Worm (Caenorhabditis elegans) whole organism, L2 larva: Measurements from ENCODE around the gene T26G10.4.
"Not testable (repeated sequence)": the region's sequence is repeated elsewhere in the genome, so short reads cannot be mapped to it uniquely, and the experiment has no call there.

Experiments used
- C34F6.9 ChIP-seq: fragments of 150-350 bp; optimal IDR thresholded peaks from 2 replicates; lab custom pipeline; 2014; ENCODE audit warnings: missing biosample characterization, missing genetic modification characterization
- F13H6.1 ChIP-seq: sonication (generic microtip); optimal IDR thresholded peaks from 2 replicates; lab custom pipeline; 2016; ENCODE audit warnings: missing genetic modification characterization, missing compliant biosample characterization
- R02D3.7 ChIP-seq: fragments of 150-350 bp; optimal IDR thresholded peaks from 2 replicates; lab custom pipeline; 2014; ENCODE audit warnings: missing biosample characterization, missing genetic modification characterization
- aly-2 ChIP-seq: fragments of 150-350 bp; optimal IDR thresholded peaks from 2 replicates; lab custom pipeline; 2014; ENCODE audit warnings: missing biosample characterization, missing genetic modification characterization
- ama-1 ChIP-seq: fragments of 150-350 bp; optimal IDR thresholded peaks from 2 replicates; lab custom pipeline; 2018; ENCODE audit warnings: inconsistent platforms
- blmp-1 ChIP-seq: sonication (generic microtip); optimal IDR thresholded peaks from 2 replicates; lab custom pipeline; 2017; ENCODE audit warnings: missing genetic modification characterization, mild to moderate bottlenecking, missing compliant biosample characterization, antibody characterized with exemption, moderate library complexity; ENCODE audit not compliant: insufficient read depth
- ceh-16 ChIP-seq: fragments of 150-350 bp; optimal IDR thresholded peaks from 2 replicates; lab custom pipeline; 2014; ENCODE audit warnings: missing biosample characterization, missing genetic modification characterization
- ceh-82 ChIP-seq: fragments of 150-350 bp; optimal IDR thresholded peaks from 2 replicates; lab custom pipeline; 2014; ENCODE audit warnings: missing biosample characterization, missing genetic modification characterization
- crh-2 ChIP-seq: sonication (generic microtip); optimal IDR thresholded peaks from 2 replicates; lab custom pipeline; 2017; ENCODE audit warnings: missing biosample characterization, missing genetic modification characterization
- dmd-4 ChIP-seq: sonication (generic microtip); optimal IDR thresholded peaks from 2 replicates; lab custom pipeline; 2017; ENCODE audit warnings: missing biosample characterization, missing genetic modification characterization
- egl-27 ChIP-seq: sonication (generic microtip); optimal IDR thresholded peaks from 3 replicates; lab custom pipeline; 2017; ENCODE audit warnings: missing biosample characterization, missing genetic modification reagents, missing genetic modification characterization
- elt-1 ChIP-seq: fragments of 150-350 bp; optimal IDR thresholded peaks from 2 replicates; lab custom pipeline; 2014; ENCODE audit warnings: missing biosample characterization, missing genetic modification characterization
- gmeb-1 ChIP-seq: fragments of 150-350 bp; optimal IDR thresholded peaks from 2 replicates; lab custom pipeline; 2014; ENCODE audit warnings: missing biosample characterization, missing genetic modification characterization
- lin-11 ChIP-seq: fragments of 150-350 bp; sonication (generic microtip); optimal IDR thresholded peaks from 2 replicates; lab custom pipeline; 2014; ENCODE audit warnings: missing biosample characterization, missing genetic modification characterization, inconsistent platforms, mixed read lengths
- lin-39 ChIP-seq: fragments of 150-350 bp; optimal IDR thresholded peaks from 2 replicates; lab custom pipeline; 2014; ENCODE audit warnings: missing biosample characterization, missing genetic modification reagents, missing genetic modification characterization
- lsy-2 ChIP-seq, 2 experiments: fragments of 150-350 bp in 1 of 2; sonication (generic microtip) in 1 of 2; optimal IDR thresholded peaks; 2 replicates each; lab custom pipeline; 2014 to 2017; ENCODE audit warnings: missing biosample characterization in 2 of 2, missing genetic modification characterization in 2 of 2
- mab-5 ChIP-seq: fragments of 150-350 bp; optimal IDR thresholded peaks from 2 replicates; lab custom pipeline; 2014; ENCODE audit warnings: missing biosample characterization, missing genetic modification characterization
- mbf-1 ChIP-seq: sonication (generic microtip); optimal IDR thresholded peaks from 2 replicates; lab custom pipeline; 2017; ENCODE audit warnings: missing biosample characterization, missing genetic modification characterization
- mdl-1 ChIP-seq, 2 experiments: fragments of 150-350 bp in 1 of 2; sonication (generic microtip) in 1 of 2; optimal IDR thresholded peaks; 2 replicates each; lab custom pipeline; 2017; ENCODE audit warnings: missing biosample characterization in 2 of 2, missing genetic modification characterization in 2 of 2
- nhr-10 ChIP-seq: sonication (generic microtip); optimal IDR thresholded peaks from 2 replicates; lab custom pipeline; 2017; ENCODE audit warnings: missing biosample characterization, missing genetic modification characterization
- nhr-11 ChIP-seq: fragments of 150-350 bp; optimal IDR thresholded peaks from 2 replicates; lab custom pipeline; 2014; ENCODE audit warnings: missing biosample characterization, missing genetic modification characterization
- nhr-12 ChIP-seq: fragments of 150-350 bp; optimal IDR thresholded peaks from 2 replicates; lab custom pipeline; 2014; ENCODE audit warnings: missing biosample characterization, missing genetic modification characterization
- nhr-21 ChIP-seq: fragments of 150-350 bp; optimal IDR thresholded peaks from 2 replicates; lab custom pipeline; 2014; ENCODE audit warnings: missing biosample characterization, missing genetic modification characterization
- nhr-237 ChIP-seq: fragments of 150-350 bp; optimal IDR thresholded peaks from 2 replicates; lab custom pipeline; 2014; ENCODE audit warnings: missing biosample characterization, missing genetic modification characterization
- nhr-25 ChIP-seq: fragments of 150-350 bp; sonication (generic microtip); optimal IDR thresholded peaks from 3 replicates; lab custom pipeline; 2014; ENCODE audit warnings: missing biosample characterization, missing genetic modification characterization
- nhr-77 ChIP-seq: fragments of 150-350 bp; optimal IDR thresholded peaks from 2 replicates; lab custom pipeline; 2014; ENCODE audit warnings: missing biosample characterization, missing genetic modification characterization
- peb-1 ChIP-seq: fragments of 150-350 bp; optimal IDR thresholded peaks from 2 replicates; lab custom pipeline; 2014; ENCODE audit warnings: missing biosample characterization, missing genetic modification characterization
- skn-1 ChIP-seq: sonication (generic microtip); optimal IDR thresholded peaks from 2 replicates; lab custom pipeline; 2017; ENCODE audit warnings: missing biosample characterization, missing genetic modification characterization
- sma-3 ChIP-seq: sonication (generic microtip); optimal IDR thresholded peaks from 2 replicates; lab custom pipeline; 2016; ENCODE audit warnings: missing genetic modification reagents, missing genetic modification characterization, missing compliant biosample characterization
- unc-39 ChIP-seq: fragments of 150-350 bp; optimal IDR thresholded peaks from 2 replicates; lab custom pipeline; 2014; ENCODE audit warnings: missing biosample characterization, missing genetic modification characterization
- unc-55 ChIP-seq: fragments of 150-350 bp; sonication (generic microtip); optimal IDR thresholded peaks from 3 replicates; lab custom pipeline; 2014; ENCODE audit warnings: missing biosample characterization, missing genetic modification reagents, missing genetic modification characterization
- unc-62 ChIP-seq: fragments of 150-350 bp; optimal IDR thresholded peaks from 2 replicates; lab custom pipeline; 2014; ENCODE audit warnings: missing biosample characterization, missing genetic modification reagents, missing genetic modification characterization
- zag-1 ChIP-seq: fragments of 150-350 bp; optimal IDR thresholded peaks from 2 replicates; lab custom pipeline; 2014; ENCODE audit warnings: missing biosample characterization, missing genetic modification characterization
- ztf-1 ChIP-seq: fragments of 200-800 bp; sonication (Bioruptor generic); conservative IDR thresholded peaks from 2 replicates; pipeline ENCODE4 v1.3.6; 2022; ENCODE audit warnings: missing genetic modification characterization, missing compliant biosample characterization
- ztf-11 ChIP-seq: sonication (generic microtip); optimal IDR thresholded peaks from 2 replicates; lab custom pipeline; 2017; ENCODE audit warnings: missing biosample characterization, missing genetic modification characterization

Gene T26G10.4

DNA sequence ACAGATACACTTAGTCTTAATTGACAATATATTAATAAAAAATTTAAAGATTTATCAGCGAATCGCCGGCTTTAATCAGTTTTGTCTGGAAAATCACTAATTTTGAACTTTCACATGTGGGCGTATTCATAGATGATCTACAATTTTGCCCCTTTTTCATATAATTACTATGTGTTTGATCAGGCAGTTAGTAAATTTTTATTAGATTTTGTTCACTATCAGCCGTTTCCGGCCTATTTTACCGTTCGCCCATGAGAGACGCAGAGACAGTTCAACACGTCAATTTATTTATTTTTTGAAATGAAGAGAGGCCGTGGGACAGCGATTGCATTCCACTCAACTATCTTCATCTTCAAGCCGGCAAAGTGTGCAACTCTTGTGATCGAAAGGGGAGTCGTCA, at the start of gene T26G10.4:
T26G10.4 (plus strand) TSS at position 301 of the 400 bp plus-strand sequence.
- TF ChIP-seq ama-1 (lab: Kevin White, UChicago); mab-5 (tag; lab: Kevin White, UChicago); aly-2 (tag; lab: Kevin White, UChicago): not testable (repeated sequence)

DNA sequence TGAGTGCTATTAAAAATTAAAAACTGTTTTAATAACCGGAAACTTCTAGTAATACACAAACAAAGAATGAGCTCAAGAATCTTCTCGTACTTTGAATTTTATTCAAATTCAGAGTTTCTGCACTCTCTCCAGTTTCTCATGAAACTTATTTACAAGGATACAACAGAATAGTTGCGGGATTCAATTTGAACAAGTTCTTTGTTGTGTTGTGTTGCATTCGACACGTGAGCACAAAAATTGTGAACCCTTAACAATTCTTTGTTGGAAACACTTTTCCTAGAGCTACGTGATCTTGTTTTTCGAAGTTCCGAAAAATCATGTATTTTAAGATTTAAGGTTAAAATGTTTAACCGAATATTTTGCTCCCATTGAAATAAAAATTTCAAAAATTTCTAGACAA, 46.6 kb upstream of the T26G10.4 start:
- TF ChIP-seq zag-1 (no peak), unc-62 (GFP tag; lab: Kevin White, UChicago) (no peak), ceh-82 (no peak), ztf-1 (GFP tag; lab: Robert Waterston, UW) (no peak), R02D3.7 (tag; lab: Kevin White, UChicago) (no peak), lsy-2 (tag; optimal IDR thresholded peaks at IDR 0.05; lab: Kevin White, UChicago) (no peak)

- TF ChIP-seq aly-2 (tag; lab: Kevin White, UChicago) (no peak), nhr-12 (tag; lab: Kevin White, UChicago) (no peak), elt-1 (tag; lab: Kevin White, UChicago) (no peak), mdl-1 (tag; optimal IDR thresholded peaks at IDR 0.05; lab: Kevin White, UChicago) (no peak), crh-2 (tag; lab: Kevin White, UChicago) (no peak), egl-27 (tag; lab: Kevin White, UChicago) (no peak), sma-3 (GFP tag; lab: Kevin White, UChicago) (no peak), nhr-11 (tag; lab: Kevin White, UChicago) (no peak), ceh-16 (tag; lab: Kevin White, UChicago) (no peak), gmeb-1 (tag; lab: Kevin White, UChicago) (no peak), nhr-21 (tag; lab: Kevin White, UChicago) (no peak), skn-1 (tag; lab: Kevin White, UChicago) (no peak), mbf-1 (no peak), F13H6.1 (no peak), nhr-237 (tag; lab: Kevin White, UChicago) (no peak), unc-39 (tag; lab: Kevin White, UChicago) (no peak), peb-1 (tag; lab: Kevin White, UChicago) (no peak), nhr-25 (tag; lab: Kevin White, UChicago) (no peak), mab-5 (tag; lab: Kevin White, UChicago) (no peak), nhr-77 (tag; lab: Kevin White, UChicago) (no peak)
These were observed 43.6 kb upstream of the T26G10.4 start for ce11 chrIII:9376701-9377100.

ce11 chrIII:9383496-9383895, 36.8 kb upstream of the T26G10.4 start, which contains the start of gene tkr-1:
tkr-1 (plus strand) TSS chrIII:9383796.
- TF ChIP-seq nhr-12 (tag; lab: Kevin White, UChicago) (no peak), ztf-11 (tag; lab: Kevin White, UChicago) (no peak), C34F6.9 (tag; lab: Kevin White, UChicago) (no peak), blmp-1 (tag; lab: Kevin White, UChicago) (no peak), ceh-16 (tag; lab: Kevin White, UChicago) (no peak), dmd-4 (no peak), peb-1 (tag; lab: Kevin White, UChicago) (no peak), lin-11 (tag; lab: Kevin White, UChicago) (no peak), sma-3 (GFP tag; lab: Kevin White, UChicago) (no peak), lin-39 (tag; lab: Kevin White, UChicago) (no peak), mdl-1 (tag; optimal IDR thresholded peaks at IDR 0.05; lab: Kevin White, UChicago) (no peak), unc-39 (tag; lab: Kevin White, UChicago) (no peak), unc-55 (GFP tag; lab: Kevin White, UChicago) (no peak), nhr-237 (tag; lab: Kevin White, UChicago) (no peak), nhr-10 (tag; lab: Kevin White, UChicago) (no peak), ztf-1 (GFP tag; lab: Robert Waterston, UW) (no peak), ama-1 (lab: Kevin White, UChicago) (no peak), mbf-1 (no peak), crh-2 (tag; lab: Kevin White, UChicago) (no peak), aly-2 (tag; lab: Kevin White, UChicago) (no peak)
- TF ChIP-seq, all 48 proteins: peak for 0
